Fruit fly (Drosophila melanogaster) whole organism, larva: ENCODE measurements around the gene SkpD.

ENCODE experiments used
- noc ChIP-seq: fragments of 200-800 bp; sonication (Bioruptor generic); optimal IDR thresholded peaks from 3 replicates; lab custom pipeline; 2019; ENCODE audit warnings: missing biosample characterization, mild to moderate bottlenecking, missing genetic modification characterization, moderate library complexity

The SkpD gene

DNA sequence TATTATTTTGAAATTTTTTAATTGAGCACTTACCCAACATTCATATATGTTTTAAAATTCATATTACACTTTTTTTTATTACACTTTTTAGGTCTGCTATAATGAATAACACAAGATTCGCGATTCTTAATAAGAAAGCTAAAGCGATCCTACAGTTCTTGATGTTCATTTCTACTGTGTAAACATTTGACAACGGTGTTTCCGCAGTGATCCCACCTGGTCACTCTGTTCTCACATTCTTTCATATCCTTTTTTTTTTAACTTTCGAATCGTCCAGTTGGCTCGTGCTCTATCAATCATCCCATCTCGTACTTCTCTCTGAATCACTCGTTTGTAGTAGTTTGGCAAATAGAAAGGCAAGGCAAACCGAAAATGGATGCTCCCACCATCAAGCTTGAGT lies at the start of gene SkpD:
TSS of gene SkpD (plus strand) at position 301 of the 400 bp plus-strand sequence.
- no peak for TF ChIP-seq noc

DNA sequence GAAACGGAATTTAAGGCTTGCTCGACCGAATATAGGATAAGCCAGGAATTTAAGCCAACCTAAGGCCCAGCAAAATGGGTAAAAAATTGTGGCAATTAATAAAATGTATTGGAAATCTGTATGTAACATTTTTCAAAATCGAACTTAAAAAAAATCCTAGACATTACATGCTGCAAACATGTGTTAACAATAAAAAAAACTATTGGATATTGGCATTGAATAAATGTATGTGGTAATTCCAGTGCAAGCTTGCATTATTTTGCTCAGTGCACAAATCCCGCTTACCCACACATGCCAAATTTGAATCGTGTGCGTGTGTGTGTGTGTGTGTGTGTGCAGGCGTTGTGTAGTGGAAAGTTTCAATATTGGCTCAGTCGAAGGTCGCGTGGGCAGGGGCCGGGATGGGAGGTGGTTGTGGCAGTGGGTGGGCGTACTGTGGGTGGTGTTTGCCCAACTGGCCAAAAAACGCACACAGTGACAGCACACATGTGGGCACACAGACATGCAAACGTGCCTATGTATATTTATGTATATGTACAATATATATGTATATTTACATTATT lies 49.0 kb upstream of the SkpD start:
- no peak for TF ChIP-seq noc

DNA sequence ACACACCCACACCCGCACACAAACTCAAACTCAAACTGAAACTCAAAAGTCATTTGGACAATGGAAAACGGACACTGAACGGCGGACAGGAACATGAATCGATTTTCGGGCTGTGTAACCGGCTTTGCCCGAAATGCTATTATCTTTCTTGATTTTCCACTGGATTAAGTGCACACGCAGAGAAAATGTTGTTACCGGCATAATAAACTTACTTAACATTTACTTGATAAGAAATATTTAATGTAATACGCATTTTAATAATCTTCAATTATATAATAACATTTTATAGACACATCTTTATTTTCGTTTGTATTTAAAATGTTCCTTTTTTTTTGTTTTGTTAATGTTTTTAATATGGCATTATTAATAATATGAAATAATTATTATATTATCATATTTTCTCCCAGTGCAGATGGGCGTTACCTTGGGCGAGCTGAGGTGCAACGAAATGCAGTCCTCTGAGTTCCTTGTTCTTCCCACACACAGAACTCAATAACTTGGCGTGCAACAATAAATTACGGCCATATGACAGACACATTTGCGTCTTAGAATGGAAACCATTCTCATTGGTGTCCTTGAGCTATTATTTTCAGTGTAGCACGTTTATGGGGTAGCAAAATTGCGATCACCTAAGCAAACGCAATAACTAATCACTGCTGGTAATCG lies 47.6 kb upstream of the SkpD start, which contains the start of gene CG12702:
TSS of gene CG12702 (minus strand) at position 51 of the 666 bp plus-strand sequence.
- TF ChIP-seq noc: no peak

DNA sequence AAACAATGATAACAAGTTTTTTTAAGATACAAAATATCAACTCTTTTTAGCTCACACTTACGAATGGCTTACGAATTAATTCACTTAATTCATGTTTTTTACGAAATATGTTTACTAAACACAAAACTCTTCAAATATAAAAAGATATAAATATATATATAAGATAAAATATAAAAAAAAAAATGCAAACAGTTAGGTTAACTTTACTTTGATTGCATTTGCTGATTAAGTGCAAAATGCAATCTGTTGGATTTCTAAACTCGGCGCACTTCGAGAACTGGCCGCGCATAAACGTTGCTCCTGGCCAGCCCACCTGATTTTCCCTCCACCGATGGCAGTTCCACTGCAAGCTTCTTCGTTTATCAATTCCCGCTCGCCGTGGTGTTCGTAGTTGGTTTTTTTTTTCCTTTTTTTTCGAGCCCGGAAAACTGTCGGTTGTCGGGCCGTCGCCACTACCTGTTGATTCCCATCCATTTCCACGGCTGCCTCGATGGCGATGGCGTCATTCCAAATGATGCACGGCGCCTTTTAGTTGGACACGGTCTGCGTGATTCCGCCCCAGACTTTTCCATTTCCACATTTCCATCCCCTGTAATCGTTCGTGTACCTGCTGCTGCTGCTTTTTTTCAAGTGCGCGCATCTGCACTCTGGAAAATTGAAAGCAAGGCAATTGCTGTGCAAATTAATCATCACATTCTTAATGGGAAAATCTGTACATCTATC lies 46.9 kb upstream of the SkpD start:
- no peak for TF ChIP-seq noc

DNA sequence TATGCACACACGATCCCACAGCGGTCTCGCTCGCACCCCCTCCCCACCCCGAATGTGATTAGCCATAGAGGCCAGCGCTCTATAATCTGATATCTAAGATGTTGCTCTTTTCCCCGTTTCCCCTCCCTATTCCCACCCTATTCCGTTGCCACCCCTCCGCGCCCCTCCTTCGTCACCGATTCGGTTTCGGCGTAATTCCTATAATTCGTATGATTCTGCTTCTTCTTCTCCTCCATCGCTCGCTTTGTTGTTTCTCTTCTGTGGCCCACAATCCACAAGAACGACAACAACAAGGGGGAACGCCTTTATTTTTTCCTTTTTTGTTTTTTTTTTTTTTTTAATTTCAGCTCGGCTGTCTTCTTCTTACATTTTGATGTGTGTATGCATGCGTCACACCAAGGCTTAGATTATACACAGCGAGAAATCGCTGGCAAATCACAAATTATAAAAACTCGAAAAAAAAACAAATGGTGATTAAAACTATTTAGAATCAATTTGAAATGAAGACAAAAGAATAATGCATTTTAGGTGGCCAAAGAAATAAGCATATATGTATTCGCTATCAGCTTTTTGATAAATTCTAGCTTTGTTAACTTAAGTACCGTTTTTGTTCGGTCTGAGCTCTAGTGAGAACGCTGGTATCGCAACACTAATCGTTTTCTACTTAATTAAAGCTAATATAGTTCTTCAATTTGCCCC lies 42.6 kb upstream of the SkpD start:
- TF ChIP-seq noc: no peak

DNA sequence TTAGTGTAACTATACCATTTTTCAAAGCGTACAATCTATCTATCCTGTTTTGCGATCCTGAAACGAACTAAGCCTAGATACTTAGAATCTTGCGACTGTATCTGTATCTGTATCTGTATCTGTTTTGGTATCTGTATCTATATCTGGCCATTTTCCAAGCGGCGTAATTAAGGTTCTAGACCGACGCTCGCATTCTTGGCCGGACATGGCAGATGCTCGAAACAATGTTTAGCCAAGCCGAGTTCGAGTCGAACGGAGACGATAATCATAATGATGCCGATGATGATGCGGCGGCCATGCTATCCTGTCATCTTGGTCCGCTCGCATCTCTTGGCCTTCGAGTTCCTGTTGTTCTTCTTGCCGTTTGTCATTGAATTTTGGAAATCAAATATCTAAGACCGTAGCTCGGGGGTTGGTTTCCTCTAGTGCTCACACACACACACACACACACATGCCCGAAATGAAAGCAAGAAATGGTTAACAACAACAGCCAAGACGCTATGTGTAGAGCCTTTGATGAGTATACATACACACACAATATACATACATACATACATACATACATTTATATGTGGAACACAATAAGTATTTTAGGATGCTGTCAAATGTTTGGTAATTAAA lies 40.4 kb upstream of the SkpD start:
- no peak for TF ChIP-seq noc

DNA sequence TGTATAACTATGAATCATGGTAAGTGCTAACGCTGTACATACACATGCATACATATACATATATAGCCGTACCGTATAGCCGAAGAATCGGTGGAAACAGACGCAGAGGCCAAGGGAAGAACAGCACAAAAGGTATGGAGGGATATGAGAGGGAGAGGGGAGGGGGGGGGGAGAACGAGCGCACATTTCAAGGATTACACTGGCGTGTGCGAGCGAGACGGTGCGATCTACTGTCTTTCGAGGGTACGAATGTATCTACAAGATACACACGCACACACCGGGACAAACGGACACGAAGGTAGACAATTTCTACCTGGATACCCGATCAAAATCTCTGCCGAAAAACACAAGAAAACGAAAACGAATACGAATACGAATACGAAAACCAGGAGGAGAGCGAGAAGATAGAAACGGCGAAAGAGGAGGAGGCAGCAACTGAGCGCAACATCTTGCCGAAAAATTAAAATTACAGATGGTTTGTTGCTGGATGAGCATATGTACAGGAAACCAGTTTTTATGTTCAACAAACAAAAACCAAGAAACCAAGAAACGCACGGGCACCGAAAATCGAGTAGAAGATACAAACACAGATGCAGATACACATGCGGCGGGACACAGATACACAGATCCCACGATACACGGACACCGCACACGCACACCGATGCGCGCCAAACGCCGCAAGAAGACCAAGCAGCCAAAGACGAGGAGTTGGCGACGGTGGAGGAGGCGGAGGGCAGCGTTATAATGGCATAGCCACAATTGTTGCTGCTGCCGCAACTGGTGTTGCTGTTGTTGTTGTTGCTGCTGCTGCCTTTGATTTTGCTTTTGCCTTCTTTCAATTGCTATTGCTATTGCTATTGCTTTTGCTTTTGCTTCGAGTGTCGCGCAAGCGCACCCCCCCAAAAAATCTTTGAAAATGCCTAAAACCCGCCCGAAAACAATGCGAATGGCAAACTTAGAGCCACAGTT lies 38.5 kb upstream of the SkpD start:
- no peak for TF ChIP-seq noc

DNA sequence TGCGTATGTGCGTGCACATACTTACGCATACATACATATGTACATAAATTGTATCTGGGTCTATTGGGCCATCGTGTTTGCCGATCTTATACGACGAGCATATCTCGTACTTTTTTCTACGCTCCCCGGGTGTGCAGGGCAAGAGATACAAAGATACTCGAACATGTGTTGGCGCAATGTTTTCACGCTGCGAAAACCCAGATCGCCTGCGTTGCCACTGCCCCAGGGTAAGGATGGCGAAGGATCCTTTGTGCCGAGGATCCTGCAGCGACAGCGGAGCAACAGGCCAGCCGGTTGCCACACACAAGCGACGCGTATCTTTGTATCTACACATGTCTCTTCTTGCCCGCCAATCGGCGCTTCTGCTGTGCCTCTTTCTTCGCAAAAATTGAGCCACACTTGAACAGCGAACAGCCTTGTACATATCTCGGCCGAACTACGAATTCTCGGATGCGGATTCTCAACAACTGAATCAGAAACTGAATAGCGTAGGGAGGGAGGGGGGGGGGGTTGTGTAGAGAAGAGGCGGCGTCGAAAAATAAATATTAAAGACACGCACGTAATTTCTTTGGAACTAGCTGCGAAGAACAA lies 37.4 kb upstream of the SkpD start:
- no peak for TF ChIP-seq noc

DNA sequence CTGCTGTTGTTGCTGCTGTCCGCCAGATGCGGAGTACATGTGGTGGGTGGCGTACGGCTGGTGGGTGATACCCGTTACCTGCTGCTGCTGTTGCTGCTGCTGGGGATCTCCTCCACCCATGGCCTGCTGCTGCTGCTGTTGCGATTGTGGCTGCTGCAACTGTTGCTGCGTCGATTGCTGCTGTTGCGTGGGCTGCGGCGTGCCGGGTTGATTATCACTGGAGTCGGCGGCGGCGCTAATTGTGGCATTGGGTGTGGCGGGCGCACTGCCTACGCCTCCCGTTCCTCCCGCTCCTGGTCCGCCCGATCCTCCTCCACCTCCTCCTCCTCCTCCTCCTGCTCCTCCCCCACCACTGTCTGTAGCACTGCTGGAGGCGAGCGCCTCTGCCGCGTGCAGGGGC lies 30.7 kb upstream of the SkpD start:
- no peak for TF ChIP-seq noc

DNA sequence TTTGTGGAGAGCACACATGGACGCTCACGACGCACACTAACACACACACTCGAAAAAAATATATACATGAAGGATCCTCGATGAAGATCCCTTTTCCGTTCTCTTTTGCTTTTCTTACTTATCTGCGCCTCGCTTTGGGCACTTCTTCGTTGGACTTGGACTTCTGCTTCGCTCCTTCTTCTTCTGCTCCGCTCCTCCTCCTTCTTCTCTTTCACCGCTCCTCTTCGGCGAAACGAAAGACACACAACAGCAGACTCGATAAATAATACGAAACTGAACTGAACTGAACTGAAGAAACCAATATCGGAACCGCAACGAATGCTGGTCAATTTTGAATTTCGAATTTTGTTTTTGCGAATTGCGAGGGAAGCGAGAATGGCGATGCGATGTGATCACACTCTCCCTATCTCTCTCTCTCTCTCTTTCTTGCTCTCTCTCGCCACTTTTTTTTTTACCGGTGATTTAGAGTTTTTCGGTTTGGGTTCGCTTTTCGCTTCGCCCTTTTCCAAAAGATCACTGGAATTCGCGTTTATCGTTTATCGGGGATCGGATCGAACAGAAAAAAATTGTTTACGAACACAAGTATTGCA lies 29.7 kb upstream of the SkpD start:
- TF ChIP-seq noc: no peak

DNA sequence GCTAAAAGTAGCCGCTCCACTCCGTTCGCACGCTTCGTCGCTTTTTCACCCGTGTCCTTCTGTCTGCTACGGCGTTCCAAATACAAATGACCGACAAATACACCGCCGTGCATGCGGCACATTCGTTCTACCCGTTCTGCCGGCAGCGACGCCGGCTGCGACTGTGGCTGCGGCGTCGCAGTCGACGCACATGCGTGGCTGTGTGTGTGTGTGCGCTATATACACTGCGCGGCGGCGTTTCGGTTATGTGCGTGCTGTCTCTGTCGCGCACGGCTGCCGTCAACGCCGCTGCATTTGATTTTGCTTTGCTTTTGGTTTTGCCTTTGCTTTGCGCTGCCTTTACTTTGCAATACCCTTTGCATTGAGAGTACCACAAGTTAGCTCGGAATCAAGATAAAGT lies 29.1 kb upstream of the SkpD start, which contains the start of gene zld:
TSS of gene zld (minus strand) at position 92 of the 400 bp plus-strand sequence.
- TF ChIP-seq noc: no peak

DNA sequence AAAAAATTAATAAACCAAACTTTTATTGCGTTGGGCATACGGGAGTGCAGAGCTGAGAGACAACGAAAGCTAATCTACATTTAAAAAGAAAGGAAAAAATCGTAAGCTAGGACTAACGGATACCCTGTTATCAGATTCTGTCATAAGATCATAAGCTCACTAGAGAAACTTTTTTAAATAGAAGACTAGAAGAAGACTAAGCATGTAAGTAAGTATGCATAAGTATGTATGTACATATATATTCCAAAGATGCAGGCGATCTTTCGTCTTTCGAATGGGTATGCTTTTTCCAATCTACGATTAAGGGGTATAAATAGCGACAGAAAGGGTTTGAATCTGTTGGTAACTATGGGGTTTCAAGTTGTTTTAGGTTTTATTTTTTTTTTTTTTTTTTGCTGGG lies 27.7 kb upstream of the SkpD start:
- peak; percentile 40 for TF ChIP-seq noc

DNA sequence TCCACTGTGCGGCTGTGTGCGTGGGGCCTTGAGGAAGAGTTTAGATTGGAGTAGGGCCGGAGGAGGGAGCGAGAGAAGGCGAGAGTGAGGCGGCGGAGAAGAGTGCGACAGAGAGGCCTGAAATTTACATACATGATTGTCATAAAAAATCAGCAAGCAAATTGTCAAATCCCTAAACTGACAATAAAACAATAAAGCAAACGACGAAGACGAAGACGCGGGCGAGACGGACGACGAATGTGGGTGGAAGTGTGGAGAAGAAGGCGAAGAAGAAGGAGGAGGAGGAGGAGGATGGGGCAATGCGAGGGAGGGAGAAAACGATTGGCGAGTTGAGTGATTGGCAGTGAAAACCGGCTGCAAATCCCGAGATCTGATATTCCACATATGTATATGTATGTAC lies 27.1 kb upstream of the SkpD start:
- no peak for TF ChIP-seq noc

DNA sequence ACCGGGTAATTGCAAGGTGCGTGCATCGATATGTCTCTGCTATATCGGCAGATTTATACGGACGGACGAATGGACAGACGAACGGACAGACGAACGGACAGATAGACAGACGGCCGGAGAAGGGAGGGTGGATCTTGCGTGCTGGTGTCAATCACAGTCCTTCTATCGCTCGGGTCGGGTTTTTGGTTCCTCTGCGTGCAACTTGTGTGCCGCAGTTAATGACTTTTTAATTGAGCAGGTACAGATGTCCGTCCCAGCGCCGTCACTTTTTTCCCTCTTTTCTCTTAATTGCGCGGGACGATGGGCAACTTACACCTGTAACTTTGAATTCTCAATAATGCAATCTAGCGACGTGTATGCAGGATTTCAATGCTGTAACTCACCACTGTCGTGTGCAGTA lies 25.7 kb upstream of the SkpD start:
- no peak for TF ChIP-seq noc
